Worm (Caenorhabditis elegans) whole organism, young adult: ENCODE measurements around the gene F53F4.4.

Source experiments
- B0261.1 ChIP-seq: sonication (generic microtip); optimal IDR thresholded peaks from 2 replicates; lab custom pipeline; 2016; ENCODE audit warnings: mild to moderate bottlenecking, missing genetic modification characterization, moderate library complexity, missing compliant biosample characterization
- B0336.3 ChIP-seq: fragments of 200-800 bp; sonication (Bioruptor generic); IDR thresholded peaks from 2 replicates; pipeline ENCODE4 v1.3.6; 2022; ENCODE audit warnings: missing genetic modification characterization, missing compliant biosample characterization
- C17E4.6 ChIP-seq: fragments of 200-800 bp; sonication (Bioruptor generic); IDR thresholded peaks from 2 replicates; pipeline ENCODE4 v1.3.6; 2022; ENCODE audit warnings: missing genetic modification reagents, missing genetic modification characterization, missing compliant biosample characterization
- F22D6.2 ChIP-seq: sonication (generic microtip); optimal IDR thresholded peaks from 2 replicates; lab custom pipeline; 2016; ENCODE audit warnings: mild to moderate bottlenecking, missing genetic modification characterization, missing compliant biosample characterization
- F23B12.7 ChIP-seq: sonication (generic microtip); optimal IDR thresholded peaks from 2 replicates; lab custom pipeline; 2017; ENCODE audit warnings: missing genetic modification characterization, mild to moderate bottlenecking, missing compliant biosample characterization, antibody characterized with exemption, moderate library complexity; ENCODE audit not compliant: insufficient read depth
- F37B4.10 ChIP-seq: fragments of 200-800 bp; sonication (Bioruptor generic); IDR thresholded peaks from 2 replicates; pipeline ENCODE4 v1.3.6; 2022; ENCODE audit warnings: missing genetic modification characterization, missing compliant biosample characterization
- K11D2.4 ChIP-seq: fragments of 200-800 bp; sonication (Bioruptor generic); IDR thresholded peaks from 2 replicates; pipeline ENCODE4 v1.3.6; 2022; ENCODE audit warnings: missing genetic modification reagents, missing genetic modification characterization, missing compliant biosample characterization
- T07F8.4 ChIP-seq: sonication (generic microtip); optimal IDR thresholded peaks from 2 replicates; lab custom pipeline; 2016; ENCODE audit warnings: mild to moderate bottlenecking, missing genetic modification characterization, moderate library complexity, missing compliant biosample characterization
- T26A5.8 ChIP-seq: sonication (generic microtip); optimal IDR thresholded peaks from 2 replicates; lab custom pipeline; 2016; ENCODE audit warnings: missing genetic modification characterization, missing compliant biosample characterization
- akir-1 ChIP-seq: fragments of 200-800 bp; sonication (Bioruptor generic); optimal IDR thresholded peaks from 2 replicates; lab custom pipeline; 2018; ENCODE audit warnings: mild to moderate bottlenecking, missing genetic modification characterization, moderate library complexity, missing compliant biosample characterization
- aptf-3 ChIP-seq: fragments of 200-800 bp; sonication (Bioruptor generic); IDR thresholded peaks from 2 replicates; pipeline ENCODE4 v1.3.6; 2022; ENCODE audit warnings: missing genetic modification characterization, missing compliant biosample characterization
- atf-7 ChIP-seq: sonication (generic microtip); optimal IDR thresholded peaks from 2 replicates; lab custom pipeline; 2017; ENCODE audit warnings: mild to moderate bottlenecking, missing genetic modification characterization, missing compliant biosample characterization
- athp-1 ChIP-seq: sonication (generic microtip); optimal IDR thresholded peaks from 2 replicates; lab custom pipeline; 2017; ENCODE audit warnings: mild to moderate bottlenecking, missing genetic modification characterization, missing compliant biosample characterization
- attf-5 ChIP-seq: fragments of 200-800 bp; sonication (Bioruptor generic); optimal IDR thresholded peaks from 2 replicates; lab custom pipeline; 2018; ENCODE audit warnings: mild to moderate bottlenecking, missing genetic modification characterization, missing compliant biosample characterization
- bed-1 ChIP-seq: fragments of 200-800 bp; sonication (Bioruptor generic); IDR thresholded peaks from 2 replicates; pipeline ENCODE4 v1.3.6; 2022; ENCODE audit warnings: missing genetic modification reagents, missing genetic modification characterization, missing compliant biosample characterization
- ccch-3 ChIP-seq: fragments of 200-800 bp; sonication (Bioruptor generic); optimal IDR thresholded peaks from 2 replicates; lab custom pipeline; 2018; ENCODE audit warnings: mild to moderate bottlenecking, missing genetic modification characterization, missing compliant biosample characterization
- cebp-1 ChIP-seq, 2 experiments: fragments of 200-800 bp in 1 of 2; sonication (Bioruptor generic) in 1 of 2; sonication (generic microtip) in 1 of 2; IDR thresholded peaks in 1 of 2; optimal IDR thresholded peaks in 1 of 2; 2 replicates each; pipeline versions ENCODE4 v1.3.6 to Lab custom; 2017 to 2022; ENCODE audit warnings: missing compliant biosample characterization in 2 of 2, missing genetic modification characterization in 2 of 2, mild to moderate bottlenecking in 1 of 2, missing genetic modification reagents in 1 of 2, moderate library complexity in 1 of 2
- die-1 ChIP-seq: sonication (generic microtip); optimal IDR thresholded peaks from 2 replicates; lab custom pipeline; 2016; ENCODE audit warnings: missing genotype, mild to moderate bottlenecking, missing genetic modification characterization, missing compliant biosample characterization
- dpl-1 ChIP-seq: fragments of 150-350 bp; optimal IDR thresholded peaks from 2 replicates; lab custom pipeline; 2014; ENCODE audit warnings: missing biosample characterization, missing genetic modification reagents, missing genetic modification characterization
- egl-18 ChIP-seq: fragments of 200-800 bp; sonication (Bioruptor generic); IDR thresholded peaks from 2 replicates; pipeline ENCODE4 v1.3.6; 2022; ENCODE audit warnings: missing genetic modification reagents, missing genetic modification characterization, missing compliant biosample characterization
- egl-44 ChIP-seq: fragments of 200-800 bp; sonication (Bioruptor generic); IDR thresholded peaks from 2 replicates; pipeline ENCODE4 v1.3.6; 2022; ENCODE audit warnings: missing genetic modification reagents, missing genetic modification characterization, missing compliant biosample characterization
- ekl-4 ChIP-seq: fragments of 200-800 bp; sonication (Bioruptor generic); IDR thresholded peaks from 2 replicates; pipeline ENCODE4 v1.3.6; 2022; ENCODE audit warnings: missing genetic modification reagents, missing genetic modification characterization, missing compliant biosample characterization
- ets-4 ChIP-seq: fragments of 200-800 bp; sonication (Bioruptor generic); optimal IDR thresholded peaks from 2 replicates; lab custom pipeline; 2018; ENCODE audit warnings: mild to moderate bottlenecking, missing genetic modification characterization, missing compliant biosample characterization
- him-1 ChIP-seq: sonication (generic microtip); optimal IDR thresholded peaks from 2 replicates; lab custom pipeline; 2016; ENCODE audit warnings: missing genotype, missing genetic modification reagents, missing genetic modification characterization, missing compliant biosample characterization
- hlh-12 ChIP-seq: sonication (generic microtip); optimal IDR thresholded peaks from 2 replicates; lab custom pipeline; 2016; ENCODE audit warnings: missing genetic modification characterization, missing compliant biosample characterization
- hmg-20 ChIP-seq: fragments of 200-800 bp; sonication (Bioruptor generic); IDR thresholded peaks from 2 replicates; pipeline ENCODE4 v1.3.6; 2022; ENCODE audit warnings: missing genetic modification reagents, missing genetic modification characterization, missing compliant biosample characterization
- let-607 ChIP-seq, 2 experiments: fragments of 200-800 bp in 1 of 2; sonication (Bioruptor generic) in 1 of 2; sonication (generic microtip) in 1 of 2; optimal IDR thresholded peaks; 2 replicates each; lab custom pipeline; 2016 to 2018; ENCODE audit warnings: mild to moderate bottlenecking in 2 of 2, missing compliant biosample characterization in 2 of 2, missing genetic modification characterization in 2 of 2, moderate library complexity in 2 of 2, missing genotype in 1 of 2
- lin-35 ChIP-seq, 3 experiments: fragments of 150-350 bp in 2 of 3; sonication (generic microtip) in 1 of 3; optimal IDR thresholded peaks; 2 replicates each; lab custom pipeline; 2014 to 2018; ENCODE audit warnings: missing biosample characterization in 3 of 3, missing genetic modification characterization in 3 of 3, missing genetic modification reagents in 3 of 3
- lir-1 ChIP-seq: fragments of 200-800 bp; sonication (Bioruptor generic); conservative IDR thresholded peaks from 2 replicates; pipeline ENCODE4 v1.3.6; 2022; ENCODE audit warnings: missing genetic modification reagents, missing genetic modification characterization, missing compliant biosample characterization
- madf-3 ChIP-seq: fragments of 200-800 bp; sonication (Bioruptor generic); IDR thresholded peaks from 2 replicates; pipeline ENCODE4 v1.3.6; 2022; ENCODE audit warnings: missing genetic modification reagents, missing genetic modification characterization, missing compliant biosample characterization
- madf-6 ChIP-seq: fragments of 200-800 bp; sonication (Bioruptor generic); IDR thresholded peaks from 2 replicates; pipeline ENCODE4 v1.3.6; 2022; ENCODE audit warnings: missing genetic modification reagents, missing genetic modification characterization, missing compliant biosample characterization
- mcd-1 ChIP-seq: fragments of 200-800 bp; sonication (Bioruptor generic); IDR thresholded peaks from 2 replicates; pipeline ENCODE4 v1.3.6; 2022; ENCODE audit warnings: missing genetic modification reagents, missing genetic modification characterization, missing compliant biosample characterization
- mes-4 ChIP-seq: sonication (generic microtip); optimal IDR thresholded peaks from 2 replicates; lab custom pipeline; 2016; ENCODE audit warnings: missing genotype, missing genetic modification characterization, missing compliant biosample characterization
- nfyb-1 ChIP-seq: fragments of 200-800 bp; sonication (Bioruptor generic); IDR thresholded peaks from 2 replicates; pipeline ENCODE4 v1.3.6; 2022; ENCODE audit warnings: missing genetic modification reagents, missing genetic modification characterization, missing compliant biosample characterization
- nhr-120 ChIP-seq: fragments of 200-800 bp; sonication (Bioruptor generic); IDR thresholded peaks from 2 replicates; pipeline ENCODE4 v1.3.6; 2022; ENCODE audit warnings: missing genetic modification characterization, missing compliant biosample characterization
- nhr-27 ChIP-seq: fragments of 200-800 bp; sonication (Bioruptor generic); optimal IDR thresholded peaks from 2 replicates; lab custom pipeline; 2018; ENCODE audit warnings: mild to moderate bottlenecking, missing genetic modification characterization, moderate library complexity, missing compliant biosample characterization
- rec-8 ChIP-seq, 2 experiments: sonication (generic microtip); optimal IDR thresholded peaks; 2 replicates each; lab custom pipeline; 2016; ENCODE audit warnings: mild to moderate bottlenecking in 2 of 2, missing genetic modification characterization in 2 of 2, missing genetic modification reagents in 2 of 2, missing genotype in 2 of 2, missing biosample characterization in 1 of 2, missing compliant biosample characterization in 1 of 2, moderate library complexity in 1 of 2
- sdz-38 ChIP-seq: sonication (generic microtip); optimal IDR thresholded peaks from 2 replicates; lab custom pipeline; 2016; ENCODE audit warnings: missing genotype, missing genetic modification characterization, missing compliant biosample characterization
- snpc-4 ChIP-seq, 5 experiments: fragments of 150-350 bp in 1 of 5; sonication (generic microtip) in 4 of 5; optimal IDR thresholded peaks; 2 replicates each; lab custom pipeline; 2014 to 2018; ENCODE audit warnings: missing genetic modification characterization in 5 of 5, missing biosample characterization in 3 of 5, antibody characterized with exemption in 2 of 5, mild to moderate bottlenecking in 2 of 5, missing compliant biosample characterization in 2 of 5, missing genotype in 2 of 5, moderate library complexity in 2 of 5, missing genetic modification reagents in 1 of 5
- sptf-2 ChIP-seq: fragments of 200-800 bp; sonication (Bioruptor generic); optimal IDR thresholded peaks from 2 replicates; lab custom pipeline; 2018; ENCODE audit warnings: mild to moderate bottlenecking, missing genetic modification characterization, missing compliant biosample characterization
- tbp1 ChIP-seq: fragments of 200-800 bp; sonication (Bioruptor generic); optimal IDR thresholded peaks from 2 replicates; lab custom pipeline; 2018; ENCODE audit warnings: mild to moderate bottlenecking, missing genetic modification characterization, missing compliant biosample characterization
- unc-130 ChIP-seq: sonication (generic microtip); optimal IDR thresholded peaks from 2 replicates; lab custom pipeline; 2016; ENCODE audit warnings: missing genetic modification reagents, missing genetic modification characterization, missing compliant biosample characterization
- ztf-18 ChIP-seq: sonication (generic microtip); optimal IDR thresholded peaks from 2 replicates; lab custom pipeline; 2016; ENCODE audit warnings: missing genotype, mild to moderate bottlenecking, missing genetic modification characterization, missing compliant biosample characterization
- ztf-25 ChIP-seq: fragments of 200-800 bp; sonication (Bioruptor generic); IDR thresholded peaks from 2 replicates; pipeline ENCODE4 v1.3.6; 2022; ENCODE audit warnings: missing genetic modification reagents, missing genetic modification characterization, missing compliant biosample characterization
- ztf-28 ChIP-seq: fragments of 200-800 bp; sonication (Bioruptor generic); IDR thresholded peaks from 2 replicates; pipeline ENCODE4 v1.3.6; 2022; ENCODE audit warnings: missing genetic modification reagents, missing genetic modification characterization, missing compliant biosample characterization
- ztf-3 ChIP-seq: fragments of 200-800 bp; sonication (Bioruptor generic); optimal IDR thresholded peaks from 2 replicates; lab custom pipeline; 2018; ENCODE audit warnings: mild to moderate bottlenecking, missing genetic modification characterization, missing compliant biosample characterization

F53F4.4 gene

DNA sequence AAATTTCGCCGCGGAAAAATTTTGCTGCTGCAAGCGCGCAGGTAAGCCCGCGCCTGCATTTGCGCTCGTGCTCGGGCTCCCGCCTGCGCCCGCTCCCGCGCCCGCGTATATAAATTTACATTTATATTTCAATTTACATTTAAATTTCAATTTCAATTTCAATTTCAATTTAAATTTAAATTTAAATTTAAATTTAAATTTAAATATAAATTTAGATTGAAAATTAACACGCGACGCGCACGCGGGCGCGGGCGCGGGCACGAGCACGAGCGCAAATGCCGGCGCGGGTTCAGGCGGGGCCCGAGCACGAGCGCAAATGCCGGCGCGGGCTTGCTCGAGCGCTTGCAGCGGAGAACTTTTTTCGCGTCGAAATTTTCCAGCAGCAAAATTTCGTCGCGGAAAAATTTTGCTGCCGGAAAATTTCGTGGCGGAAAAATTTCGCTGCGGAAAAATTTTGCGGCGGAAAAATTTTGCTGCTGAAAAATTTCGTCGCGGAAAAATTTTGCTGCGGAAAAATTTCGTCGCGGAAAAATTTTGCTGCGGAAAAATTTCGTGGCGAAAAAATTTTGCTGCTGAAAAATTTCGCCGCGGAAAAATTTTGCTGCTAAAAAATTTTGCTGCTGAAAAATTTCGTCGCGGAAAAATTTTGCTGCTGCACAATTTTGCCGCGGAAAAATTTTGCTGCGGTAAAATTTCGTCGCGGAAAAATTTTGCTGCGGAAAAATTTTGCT is 52.8 kb downstream of the F53F4.4 start (continued):
- TF ChIP-seq dpl-1 (GFP tag; lab: Kevin White, UChicago), result no peak
- TF ChIP-seq egl-44 (GFP tag; lab: Robert Waterston, UW), result 0 out of 2 replicates have a peak, but pooled peaks have one; percentile 15
- no peak for TF ChIP-seq atf-7
- TF ChIP-seq him-1 (tag; lab: Kevin White, UChicago), result no peak
- TF ChIP-seq nfyb-1 (GFP tag; lab: Robert Waterston, UW), result 0 out of 2 replicates have a peak, but pooled peaks have one; percentile 36
- peak; percentile 87; the same call in 1 of the 2 replicates for TF ChIP-seq nhr-120 (GFP tag; lab: Robert Waterston, UW)
- no peak for TF ChIP-seq nhr-27 (tag; lab: Kevin White, UChicago)
- TF ChIP-seq ztf-28 (GFP tag; lab: Robert Waterston, UW), result 0 out of 2 replicates have a peak, but pooled peaks have one; percentile 68
- TF ChIP-seq ztf-25 (GFP tag; lab: Robert Waterston, UW), result peak; percentile 74; the same call in 1 of the 2 replicates
- peak; percentile 68; the same call in 1 of the 2 replicates for TF ChIP-seq K11D2.4 (GFP tag; lab: Robert Waterston, UW)
- TF ChIP-seq egl-18 (GFP tag; lab: Robert Waterston, UW), result no peak
- no peak for TF ChIP-seq F22D6.2 (tag; lab: Kevin White, UChicago)
- TF ChIP-seq mes-4 (tag; lab: Kevin White, UChicago), result no peak
- TF ChIP-seq ccch-3, result no peak
- TF ChIP-seq T26A5.8, result no peak
- TF ChIP-seq hmg-20 (GFP tag; lab: Robert Waterston, UW), result no peak
- no peak for TF ChIP-seq tbp1
- no peak for TF ChIP-seq lin-35 (GFP tag; optimal IDR thresholded peaks at IDR 0.05; lab: Kevin White, UChicago)
- TF ChIP-seq akir-1 (GFP tag; lab: Kevin White, UChicago), result peak; percentile 90
- TF ChIP-seq snpc-4 (GFP tag; optimal IDR thresholded peaks at IDR 0.05; lab: Kevin White, UChicago), result no peak
- TF ChIP-seq snpc-4 (tag; optimal IDR thresholded peaks at IDR 0.05; lab: Kevin White, UChicago), result no peak
- TF ChIP-seq madf-3 (GFP tag; lab: Robert Waterston, UW), result peak; percentile 81
- TF ChIP-seq aptf-3, result no peak
- TF ChIP-seq bed-1 (GFP tag; lab: Robert Waterston, UW), result no peak
- TF ChIP-seq B0336.3 (GFP tag; lab: Robert Waterston, UW), result no peak
- TF ChIP-seq ekl-4 (GFP tag; lab: Robert Waterston, UW), result no peak
- TF ChIP-seq rec-8 (tag; optimal IDR thresholded peaks at IDR 0.05; lab: Kevin White, UChicago), result no peak
- TF ChIP-seq T07F8.4 (tag; lab: Kevin White, UChicago), result no peak
- TF ChIP-seq mcd-1 (GFP tag; lab: Robert Waterston, UW), result peak; percentile 90
- no peak for TF ChIP-seq F37B4.10
- peak; percentile 55; the same call in 1 of the 2 replicates for TF ChIP-seq madf-6 (GFP tag; lab: Robert Waterston, UW)
- TF ChIP-seq lir-1 (GFP tag; lab: Robert Waterston, UW), result no peak
- TF ChIP-seq die-1 (tag; lab: Kevin White, UChicago), result peak; percentile 22
- TF ChIP-seq B0261.1 (tag; lab: Kevin White, UChicago), result no peak
- peak; percentile 30; the same call in 1 of the 2 replicates for TF ChIP-seq cebp-1 (GFP tag; IDR thresholded peaks at IDR 0.05; lab: Robert Waterston, UW)
- no peak for TF ChIP-seq cebp-1 (tag; optimal IDR thresholded peaks at IDR 0.05; lab: Kevin White, UChicago)
- TF ChIP-seq let-607 (tag; optimal IDR thresholded peaks at IDR 0.05; lab: Kevin White, UChicago), result no peak
- no peak for TF ChIP-seq athp-1
- no peak for TF ChIP-seq sptf-2 (GFP tag; lab: Kevin White, UChicago)
- TF ChIP-seq C17E4.6 (GFP tag; lab: Robert Waterston, UW), result no peak; the same call in 1 of the 2 replicates
- TF ChIP-seq hlh-12 (tag; lab: Kevin White, UChicago), result no peak
- no peak for TF ChIP-seq ets-4 (GFP tag; lab: Kevin White, UChicago)
- no peak for TF ChIP-seq ztf-18 (tag; lab: Kevin White, UChicago)
- peak; percentile 22 for TF ChIP-seq attf-5 (GFP tag; lab: Kevin White, UChicago)
- TF ChIP-seq sdz-38 (tag; lab: Kevin White, UChicago), result no peak
- TF ChIP-seq F23B12.7 (tag; lab: Kevin White, UChicago), result no peak
- TF ChIP-seq ztf-3 (GFP tag; lab: Kevin White, UChicago), result no peak
- no peak for TF ChIP-seq unc-130 (GFP tag; lab: Kevin White, UChicago)
